Fruit fly (Drosophila melanogaster) whole organism, embryonic: Measurements from ENCODE around the gene Pp1-13C.

Experiments used
- CG10366 ChIP-seq: fragments of 200-800 bp; sonication (Bioruptor generic); IDR thresholded peaks from 2 replicates; pipeline ENCODE4 v1.3.6; 2022; ENCODE audit warnings: missing biosample characterization, missing genetic modification characterization
- CG11560 ChIP-seq: fragments of 200-800 bp; sonication (Bioruptor generic); IDR thresholded peaks from 3 replicates; pipeline ENCODE4 v1.3.6; 2022; ENCODE audit warnings: missing biosample characterization, missing genetic modification characterization
- CG13624 ChIP-seq: fragments of 200-800 bp; sonication (Bioruptor generic); optimal IDR thresholded peaks from 2 replicates; lab custom pipeline; 2016; ENCODE audit warnings: missing biosample characterization, missing genetic modification characterization
- CG17568 ChIP-seq: fragments of 200-800 bp; sonication (Bioruptor generic); optimal IDR thresholded peaks from 2 replicates; lab custom pipeline; 2018; ENCODE audit warnings: missing biosample characterization, mild to moderate bottlenecking, missing genetic modification characterization, moderate library complexity
- CG17802 ChIP-seq: fragments of 200-800 bp; sonication (Bioruptor generic); optimal IDR thresholded peaks from 2 replicates; lab custom pipeline; 2018; ENCODE audit warnings: missing biosample characterization, mild to moderate bottlenecking, missing genetic modification characterization, moderate library complexity
- CG2889 ChIP-seq: fragments of 200-800 bp; sonication (Bioruptor generic); IDR thresholded peaks from 3 replicates; pipeline ENCODE4 v1.3.6; 2022; ENCODE audit warnings: missing biosample characterization, missing genetic modification characterization
- CG30020 ChIP-seq: fragments of 200-800 bp; optimal IDR thresholded peaks from 2 replicates; lab custom pipeline; 2019; ENCODE audit warnings: missing biosample characterization, mild to moderate bottlenecking, missing genetic modification characterization, moderate library complexity
- CG32532 ChIP-seq: fragments of 200-800 bp; sonication (Bioruptor generic); IDR thresholded peaks from 2 replicates; pipeline ENCODE4 v1.3.6; 2022; ENCODE audit warnings: missing biosample characterization, missing genetic modification characterization
- CG3281 ChIP-seq: fragments of 200-800 bp; sonication (Bioruptor generic); optimal IDR thresholded peaks from 3 replicates; lab custom pipeline; 2017; ENCODE audit warnings: missing biosample characterization, mild to moderate bottlenecking, missing genetic modification characterization
- CG4404 ChIP-seq: fragments of 200-800 bp; sonication (Bioruptor generic); IDR thresholded peaks from 2 replicates; pipeline ENCODE4 v1.3.6; 2022; ENCODE audit warnings: missing biosample characterization, missing genetic modification characterization
- CG4424 ChIP-seq: fragments of 200-800 bp; sonication (Bioruptor generic); optimal IDR thresholded peaks from 3 replicates; lab custom pipeline; 2016; ENCODE audit warnings: missing biosample characterization, missing genetic modification characterization
- CG4730 ChIP-seq: fragments of 200-800 bp; sonication (Bioruptor generic); IDR thresholded peaks from 2 replicates; pipeline ENCODE4 v1.3.6; 2022; ENCODE audit warnings: missing biosample characterization, missing genetic modification characterization
- CG7556 ChIP-seq: fragments of 200-800 bp; sonication (Bioruptor generic); optimal IDR thresholded peaks from 2 replicates; lab custom pipeline; 2017; ENCODE audit warnings: missing biosample characterization, mild to moderate bottlenecking, missing genetic modification characterization
- CG7839 ChIP-seq: fragments of 200-800 bp; sonication (Bioruptor generic); optimal IDR thresholded peaks from 3 replicates; lab custom pipeline; 2018; ENCODE audit warnings: missing biosample characterization, mild to moderate bottlenecking, missing genetic modification characterization, moderate library complexity
- CG8388 ChIP-seq: fragments of 200-800 bp; sonication (Bioruptor generic); optimal IDR thresholded peaks from 2 replicates; lab custom pipeline; 2019; ENCODE audit warnings: missing biosample characterization, mild to moderate bottlenecking, missing genetic modification characterization, moderate library complexity
- CG9437 ChIP-seq: fragments of 200-800 bp; sonication (Bioruptor generic); optimal IDR thresholded peaks from 2 replicates; lab custom pipeline; 2018; ENCODE audit warnings: missing biosample characterization, mild to moderate bottlenecking, missing genetic modification characterization
- Chrac-16 ChIP-seq: fragments of 200-800 bp; sonication (Bioruptor generic); optimal IDR thresholded peaks from 3 replicates; lab custom pipeline; 2016; ENCODE audit warnings: missing biosample characterization, missing genetic modification characterization
- Deaf1 ChIP-seq: fragments of 200-800 bp; optimal IDR thresholded peaks from 3 replicates; lab custom pipeline; 2019; ENCODE audit warnings: missing biosample characterization, mild to moderate bottlenecking, missing genetic modification characterization, moderate library complexity
- Dek ChIP-seq: fragments of 200-800 bp; sonication (Bioruptor generic); optimal IDR thresholded peaks from 3 replicates; lab custom pipeline; 2019; ENCODE audit warnings: missing biosample characterization, mild to moderate bottlenecking, missing genetic modification characterization, moderate library complexity
- Dll ChIP-seq: fragments of 200-800 bp; sonication (Bioruptor generic); IDR thresholded peaks from 4 replicates; pipeline ENCODE4 v1.3.6; 2022; ENCODE audit warnings: missing biosample characterization, missing genetic modification characterization; ENCODE audit not compliant: partially characterized antibody
- Dp ChIP-seq: fragments of 200-800 bp; sonication (Bioruptor generic); optimal IDR thresholded peaks from 2 replicates; lab custom pipeline; 2018; ENCODE audit warnings: missing biosample characterization, mild to moderate bottlenecking, missing genetic modification characterization, moderate library complexity
- E2f1 ChIP-seq: fragments of 200-800 bp; sonication (Bioruptor generic); IDR thresholded peaks from 2 replicates; pipeline ENCODE4 v1.3.6; 2022; ENCODE audit warnings: missing biosample characterization, missing genetic modification characterization
- Fer3 ChIP-seq: fragments of 200-800 bp; sonication (Bioruptor generic); optimal IDR thresholded peaks from 2 replicates; lab custom pipeline; 2018; ENCODE audit warnings: missing biosample characterization, mild to moderate bottlenecking, missing genetic modification characterization, moderate library complexity
- Gug ChIP-seq: fragments of 200-800 bp; sonication (Bioruptor generic); IDR thresholded peaks from 4 replicates; pipeline ENCODE4 v1.3.6; 2022; ENCODE audit warnings: missing biosample characterization, missing genetic modification characterization
- HLH4C ChIP-seq: fragments of 200-800 bp; sonication (Bioruptor generic); IDR thresholded peaks from 3 replicates; pipeline ENCODE4 v1.3.6; 2022; ENCODE audit warnings: missing biosample characterization, missing genetic modification characterization; ENCODE audit not compliant: partially characterized antibody
- HLHmδ ChIP-seq: fragments of 200-800 bp; sonication (Bioruptor generic); optimal IDR thresholded peaks from 2 replicates; lab custom pipeline; 2018; ENCODE audit warnings: missing biosample characterization, mild to moderate bottlenecking, missing genetic modification characterization, moderate library complexity
- Hsf ChIP-seq: fragments of 200-800 bp; sonication (Bioruptor generic); optimal IDR thresholded peaks from 3 replicates; lab custom pipeline; 2016; ENCODE audit warnings: missing biosample characterization, missing genetic modification characterization
- Jarid2 ChIP-seq: fragments of 200-800 bp; sonication (Bioruptor generic); optimal IDR thresholded peaks from 3 replicates; lab custom pipeline; 2017; ENCODE audit warnings: mild to moderate bottlenecking, missing biosample characterization, missing genetic modification reagents, missing genetic modification characterization
- MBD-R2 ChIP-seq: fragments of 200-800 bp; sonication (Bioruptor generic); IDR thresholded peaks from 2 replicates; pipeline ENCODE4 v1.3.6; 2022; ENCODE audit warnings: missing biosample characterization, missing genetic modification characterization
- MTF-1 ChIP-seq: fragments of 200-800 bp; sonication (Bioruptor generic); optimal IDR thresholded peaks from 2 replicates; lab custom pipeline; 2018; ENCODE audit warnings: missing biosample characterization, mild to moderate bottlenecking, missing genetic modification characterization, borderline replicate concordance
- Mad ChIP-seq: fragments of 200-800 bp; sonication (Bioruptor generic); optimal IDR thresholded peaks from 2 replicates; lab custom pipeline; 2016; ENCODE audit warnings: missing biosample characterization, missing genetic modification characterization
- Med ChIP-seq: fragments of 200-800 bp; sonication (Bioruptor generic); peaks from one replicate; lab custom pipeline; 2016; ENCODE audit warnings: missing biosample characterization, missing genetic modification characterization, mild to moderate bottlenecking, inconsistent platforms, moderate library complexity
- al ChIP-seq: fragments of 200-800 bp; sonication (Bioruptor generic); IDR thresholded peaks from 2 replicates; pipeline ENCODE4 v1.3.6; 2022; ENCODE audit warnings: missing biosample characterization, missing genetic modification characterization
- ap ChIP-seq: fragments of 200-800 bp; sonication (Bioruptor generic); IDR thresholded peaks from 2 replicates; pipeline ENCODE4 v1.3.6; 2022; ENCODE audit warnings: missing biosample characterization, missing genetic modification characterization
- caup ChIP-seq: fragments of 200-800 bp; sonication (Bioruptor generic); optimal IDR thresholded peaks from 3 replicates; lab custom pipeline; 2017; ENCODE audit warnings: missing biosample characterization, mild to moderate bottlenecking, missing genetic modification characterization, moderate library complexity; ENCODE audit not compliant: severe bottlenecking
- danr ChIP-seq: fragments of 200-800 bp; sonication (Bioruptor generic); IDR thresholded peaks from 2 replicates; pipeline ENCODE4 v1.3.6; 2022; ENCODE audit warnings: missing biosample characterization, missing genetic modification characterization
- fd96Cb ChIP-seq: fragments of 200-800 bp; sonication (Bioruptor generic); optimal IDR thresholded peaks from 2 replicates; lab custom pipeline; 2018; ENCODE audit warnings: missing biosample characterization, mild to moderate bottlenecking, missing genetic modification characterization, moderate library complexity
- ind ChIP-seq: fragments of 200-800 bp; sonication (Bioruptor generic); optimal IDR thresholded peaks from 3 replicates; lab custom pipeline; 2016; ENCODE audit warnings: missing biosample characterization, missing genetic modification characterization
- kni ChIP-seq: fragments of 200-800 bp; sonication (Bioruptor generic); optimal IDR thresholded peaks from 3 replicates; lab custom pipeline; 2017; ENCODE audit warnings: mild to moderate bottlenecking, missing biosample characterization, missing genetic modification reagents, missing genetic modification characterization
- lilli ChIP-seq: fragments of 200-800 bp; sonication (Bioruptor generic); optimal IDR thresholded peaks from 3 replicates; lab custom pipeline; 2016; ENCODE audit warnings: missing biosample characterization, missing genetic modification characterization
- nom ChIP-seq: fragments of 200-800 bp; sonication (Bioruptor generic); optimal IDR thresholded peaks from 2 replicates; lab custom pipeline; 2017; ENCODE audit warnings: missing biosample characterization, missing genetic modification characterization, mild to moderate bottlenecking, moderate library complexity, missing genetic modification reagents
- onecut ChIP-seq: fragments of 200-800 bp; sonication (Bioruptor generic); IDR thresholded peaks from 2 replicates; pipeline ENCODE4 v1.3.6; 2022; ENCODE audit warnings: missing biosample characterization, missing genetic modification characterization
- phol ChIP-seq: fragments of 200-800 bp; sonication (Bioruptor generic); optimal IDR thresholded peaks from 3 replicates; lab custom pipeline; 2018; ENCODE audit warnings: missing biosample characterization, mild to moderate bottlenecking, missing genetic modification characterization, moderate library complexity
- ranshi ChIP-seq: fragments of 200-800 bp; sonication (Bioruptor generic); IDR thresholded peaks from 2 replicates; pipeline ENCODE4 v1.3.6; 2022; ENCODE audit warnings: missing biosample characterization, missing genetic modification characterization
- repo ChIP-seq: fragments of 200-800 bp; sonication (Bioruptor generic); optimal IDR thresholded peaks from 2 replicates; lab custom pipeline; 2016; ENCODE audit warnings: missing biosample characterization, missing genetic modification characterization
- sens-2 ChIP-seq: fragments of 200-800 bp; sonication (Bioruptor generic); IDR thresholded peaks from 2 replicates; pipeline ENCODE4 v1.3.6; 2022; ENCODE audit warnings: missing biosample characterization, missing genetic modification characterization
- tll ChIP-seq, 2 experiments: fragments of 200-800 bp in 1 of 2; fragments of >200 bp in 1 of 2; sonication (Bioruptor generic) in 1 of 2; optimal IDR thresholded peaks; 2 replicates each; lab custom pipeline; 2017 to 2019; ENCODE audit warnings: missing biosample characterization in 2 of 2, missing genetic modification characterization in 2 of 2, mild to moderate bottlenecking in 1 of 2, moderate library complexity in 1 of 2
- z ChIP-seq: fragments of 200-800 bp; sonication (Bioruptor generic); IDR thresholded peaks from 3 replicates; pipeline ENCODE4 v1.3.6; 2022; ENCODE audit warnings: missing biosample characterization, missing genetic modification characterization
- zfh2 ChIP-seq: fragments of 200-800 bp; sonication (Bioruptor generic); optimal IDR thresholded peaks from 2 replicates; lab custom pipeline; 2016; ENCODE audit warnings: missing biosample characterization, missing genetic modification characterization

Pp1-13C gene

dm6 chrX:15333066-15333874, 27.6 kb downstream of the Pp1-13C start, which contains the start of the genes CG9114 and HDAC6 (continued):
- TF ChIP-seq ap (GFP tag; lab: Robert Waterston, UW) (no peak), CG11560 (tag; lab: Robert Waterston, UW) (no peak), CG17802 (no peak), HLH4C (GFP tag; lab: Robert Waterston, UW) (peak; percentile 93), CG9437 (no peak), Hsf (GFP tag; lab: Kevin White, UChicago) (no peak), al (GFP tag; lab: Robert Waterston, UW) (no peak), Deaf1 (no peak), CG32532 (GFP tag; lab: Robert Waterston, UW) (peak; percentile 9; the same call in 1 of the 2 replicates), CG30020 (tag; lab: Kevin White, UChicago) (no peak), Dek (tag; lab: Kevin White, UChicago) (no peak), Jarid2 (GFP tag; lab: Kevin White, UChicago) (no peak), ranshi (GFP tag; lab: Robert Waterston, UW) (no peak), Gug (GFP tag; lab: Robert Waterston, UW) (no peak), sens-2 (GFP tag; lab: Robert Waterston, UW) (0 out of 2 replicates have a peak, but pooled peaks have one; percentile 52), phol (tag; lab: Kevin White, UChicago) (peak; percentile 3), E2f1 (GFP tag; lab: Robert Waterston, UW) (peak; percentile 47; the same call in 1 of the 2 replicates), tll (GFP tag; optimal IDR thresholded peaks at IDR 0.05; lab: Kevin White, UChicago) (peak in 1 of 2 experiments; percentile 10), Dp (peak; percentile 74), kni (GFP tag; lab: Kevin White, UChicago) (peak; percentile 89), CG17568 (GFP tag; lab: Kevin White, UChicago) (no peak), MTF-1 (GFP tag; lab: Kevin White, UChicago) (no peak), CG4730 (GFP tag; lab: Robert Waterston, UW) (no peak), ind (no peak), Chrac-16 (GFP tag; lab: Kevin White, UChicago) (no peak), nom (peak; percentile 29), HLHmδ (GFP tag; lab: Kevin White, UChicago) (peak; percentile 7), CG13624 (GFP tag; lab: Kevin White, UChicago) (peak; percentile 15), CG4424 (no peak), onecut (no peak; the same call in 1 of the 2 replicates), CG8388 (peak; percentile 6), CG4404 (GFP tag; lab: Robert Waterston, UW) (no peak), danr (no peak), CG7839 (tag; lab: Kevin White, UChicago) (no peak), CG7556 (GFP tag; lab: Kevin White, UChicago) (no peak), MBD-R2 (peak; percentile 69), caup (peak; percentile 38), CG3281 (GFP tag; lab: Kevin White, UChicago) (peak; percentile 18), lilli (GFP tag; lab: Kevin White, UChicago) (peak; percentile 18), Med (GFP tag; lab: Kevin White, UChicago) (peak; percentile 86), zfh2 (GFP tag; lab: Kevin White, UChicago) (no peak), Dll (peak; percentile 93), CG10366 (GFP tag; lab: Robert Waterston, UW) (no peak), repo (no peak), Mad (no peak), fd96Cb (tag; lab: Kevin White, UChicago) (no peak), Fer3 (no peak), z (GFP tag; lab: Robert Waterston, UW) (no peak), CG2889 (GFP tag; lab: Robert Waterston, UW) (no peak)
